Worm (Caenorhabditis elegans): ENCODE results near the gene oac-24.

The oac-24 gene

ce11 chrV:4692382-4693281, 17.9 kb upstream of the oac-24 start, which contains the start of gene cpg-8:
TSS of gene cpg-8 (minus strand) at chrV:4692432.
- no peak for TF ChIP-seq sem-2 (GFP tag; optimal IDR thresholded peaks at IDR 0.05)
- no peak for TF ChIP-seq pha-4 (tag; optimal IDR thresholded peaks at IDR 0.05)
- TF ChIP-seq ceh-39 (tag; optimal IDR thresholded peaks at IDR 0.05), result no peak
- no peak for TF ChIP-seq zip-8 (tag; optimal IDR thresholded peaks at IDR 0.05)
- TF ChIP-seq lin-13 (tag; optimal IDR thresholded peaks at IDR 0.05), result no peak
- no peak for TF ChIP-seq mep-1 (tag; optimal IDR thresholded peaks at IDR 0.05)
- no peak for TF ChIP-seq nhr-28 (tag; optimal IDR thresholded peaks at IDR 0.05)
- TF ChIP-seq ceh-83 (GFP tag; optimal IDR thresholded peaks at IDR 0.05), result no peak
- no peak for TF ChIP-seq ztf-11 (tag; optimal IDR thresholded peaks at IDR 0.05)
- no peak for TF ChIP-seq elt-1 (tag; optimal IDR thresholded peaks at IDR 0.05; ENCODE audit: borderline replicate concordance, insufficient read depth)
- no peak for TF ChIP-seq blmp-1 (tag; optimal IDR thresholded peaks at IDR 0.05)
- TF ChIP-seq nhr-12 (tag; optimal IDR thresholded peaks at IDR 0.05), result no peak
- TF ChIP-seq mls-2 (tag; optimal IDR thresholded peaks at IDR 0.05), result no peak
- no peak for TF ChIP-seq flh-1 (GFP tag; optimal IDR thresholded peaks at IDR 0.05)
- no peak for TF ChIP-seq lin-32 (GFP tag; optimal IDR thresholded peaks at IDR 0.05)
- no peak for TF ChIP-seq unc-39 (tag; optimal IDR thresholded peaks at IDR 0.05)
- no peak for TF ChIP-seq sptf-1 (tag; optimal IDR thresholded peaks at IDR 0.05)
- no peak for TF ChIP-seq unc-62 (GFP tag; optimal IDR thresholded peaks at IDR 0.05)
- TF ChIP-seq unc-120 (tag; optimal IDR thresholded peaks at IDR 0.05; ENCODE audit: poor library complexity, severe bottlenecking), result no peak

ce11 chrV:4693282-4693588, 17.3 kb upstream of the oac-24 start:
- TF ChIP-seq nhr-76 (tag; optimal IDR thresholded peaks at IDR 0.05) (no peak), hlh-1 (tag; optimal IDR thresholded peaks at IDR 0.05) (peak; percentile 43)

- TF ChIP-seq unc-39 (tag; optimal IDR thresholded peaks at IDR 0.05), result no peak
- TF ChIP-seq mep-1 (tag; optimal IDR thresholded peaks at IDR 0.05), result no peak
- no peak for TF ChIP-seq ceh-39 (tag; optimal IDR thresholded peaks at IDR 0.05)
- TF ChIP-seq mls-2 (tag; optimal IDR thresholded peaks at IDR 0.05), result no peak
- TF ChIP-seq pha-4 (tag; optimal IDR thresholded peaks at IDR 0.05), result no peak
- TF ChIP-seq elt-1 (tag; optimal IDR thresholded peaks at IDR 0.05; ENCODE audit: borderline replicate concordance, insufficient read depth), result peak; percentile 92
These were observed 16.0 kb upstream of the oac-24 start for ce11 chrV:4694466-4695092.

- no peak for TF ChIP-seq nhr-76 (tag; optimal IDR thresholded peaks at IDR 0.05)
- TF ChIP-seq elt-1 (tag; optimal IDR thresholded peaks at IDR 0.05; ENCODE audit: borderline replicate concordance, insufficient read depth), result peak; percentile 52
- TF ChIP-seq elt-3 (tag; optimal IDR thresholded peaks at IDR 0.05), result peak; percentile 82
- no peak for TF ChIP-seq ceh-39 (tag; optimal IDR thresholded peaks at IDR 0.05)
These were observed 11.9 kb upstream of the oac-24 start for ce11 chrV:4698675-4699074.

ce11 chrV:4700189-4700588, 10.4 kb upstream of the oac-24 start, which contains the start of gene ZC266.1:
TSS of gene ZC266.1 (minus strand) at chrV:4700289.
- TF ChIP-seq tbx-8 (GFP tag; optimal IDR thresholded peaks at IDR 0.05), result no peak
- TF ChIP-seq ceh-39 (tag; optimal IDR thresholded peaks at IDR 0.05), result no peak
- no peak for TF ChIP-seq mep-1 (tag; optimal IDR thresholded peaks at IDR 0.05)
- no peak for TF ChIP-seq drap-1 (GFP tag; optimal IDR thresholded peaks at IDR 0.05)
- TF ChIP-seq ztf-11 (tag; optimal IDR thresholded peaks at IDR 0.05), result no peak
- TF ChIP-seq blmp-1 (tag; optimal IDR thresholded peaks at IDR 0.05), result no peak

ce11 chrV:4707646-4708045, 2.9 kb upstream of the oac-24 start:
- no peak for TF ChIP-seq nhr-76 (tag; optimal IDR thresholded peaks at IDR 0.05)
- no peak for TF ChIP-seq lsy-2 (tag; optimal IDR thresholded peaks at IDR 0.05)
- TF ChIP-seq nhr-12 (tag; optimal IDR thresholded peaks at IDR 0.05), result no peak
- no peak for TF ChIP-seq mab-5 (tag; optimal IDR thresholded peaks at IDR 0.05)
- TF ChIP-seq drap-1 (GFP tag; optimal IDR thresholded peaks at IDR 0.05), result no peak
- no peak for TF ChIP-seq M03D4.4 (tag; optimal IDR thresholded peaks at IDR 0.05)
- TF ChIP-seq ham-2 (GFP tag; optimal IDR thresholded peaks at IDR 0.05), result no peak
- TF ChIP-seq cnd-1 (tag; optimal IDR thresholded peaks at IDR 0.05), result no peak
- no peak for TF ChIP-seq flh-1 (GFP tag; optimal IDR thresholded peaks at IDR 0.05)
- no peak for TF ChIP-seq pha-4 (tag; optimal IDR thresholded peaks at IDR 0.05)
- TF ChIP-seq bed-3 (GFP tag; optimal IDR thresholded peaks at IDR 0.05), result no peak
- no peak for TF ChIP-seq zip-8 (tag; optimal IDR thresholded peaks at IDR 0.05)
- TF ChIP-seq sptf-1 (tag; optimal IDR thresholded peaks at IDR 0.05), result no peak
- no peak for TF ChIP-seq unc-62 (GFP tag; optimal IDR thresholded peaks at IDR 0.05)
- no peak for TF ChIP-seq nhr-28 (tag; optimal IDR thresholded peaks at IDR 0.05)
- TF ChIP-seq mls-2 (tag; optimal IDR thresholded peaks at IDR 0.05), result no peak
- TF ChIP-seq ceh-43 (GFP tag; optimal IDR thresholded peaks at IDR 0.05), result no peak

Data from whole organism, mixed stage, embryonic.